Fruit fly (Drosophila melanogaster): ENCODE data around the gene foxo.

- no peak for TF ChIP-seq CG8159 (tag; optimal IDR thresholded peaks at IDR 0.05)
- no peak for TF ChIP-seq CG9948 (tag; optimal IDR thresholded peaks at IDR 0.05)
- no peak for TF ChIP-seq EcR (GFP tag; optimal IDR thresholded peaks at IDR 0.05)
- no peak for TF ChIP-seq CG32121 (GFP tag; IDR thresholded peaks at IDR 0.05)
- no peak for TF ChIP-seq CG17806 (tag; optimal IDR thresholded peaks at IDR 0.05)
These were observed 50.9 kb downstream of the foxo start for dm6 chr3R:14107597-14107996.

Data from whole organism, pupa.